Worm (Caenorhabditis elegans): ENCODE results near the gene W03F9.1.

The W03F9.1 gene

DNA sequence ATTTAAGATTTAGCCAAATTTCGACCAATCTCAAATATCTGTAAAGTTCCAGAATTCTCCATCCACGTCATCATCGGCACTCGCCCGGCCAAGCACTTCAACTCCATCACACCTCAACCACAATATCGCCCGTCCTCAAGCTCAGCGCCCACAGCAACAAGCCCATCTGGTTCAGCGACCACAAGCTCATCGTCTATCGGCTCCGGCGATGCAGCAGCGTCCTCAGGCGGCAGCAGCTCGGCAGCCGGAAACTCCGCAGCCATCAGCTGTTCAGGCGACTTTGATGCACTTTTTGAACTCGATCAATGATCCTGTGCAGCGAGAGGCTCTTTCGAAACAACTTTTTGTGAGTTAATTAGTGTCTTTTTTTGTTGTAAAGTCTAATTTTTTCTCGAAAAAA lies 9.2 kb downstream of the W03F9.1 start:
- no peak for TF ChIP-seq nhr-23 (tag; optimal IDR thresholded peaks at IDR 0.05)
- TF ChIP-seq ceh-82 (tag; optimal IDR thresholded peaks at IDR 0.05): no peak
- TF ChIP-seq mdl-1 (tag; optimal IDR thresholded peaks at IDR 0.05): no peak
- no peak for TF ChIP-seq ceh-16 (tag; optimal IDR thresholded peaks at IDR 0.05)
- no peak for TF ChIP-seq alr-1 (tag; optimal IDR thresholded peaks at IDR 0.05)
- peak; percentile 17 for TF ChIP-seq Y55F3AM.14 (GFP tag; optimal IDR thresholded peaks at IDR 0.05)

DNA sequence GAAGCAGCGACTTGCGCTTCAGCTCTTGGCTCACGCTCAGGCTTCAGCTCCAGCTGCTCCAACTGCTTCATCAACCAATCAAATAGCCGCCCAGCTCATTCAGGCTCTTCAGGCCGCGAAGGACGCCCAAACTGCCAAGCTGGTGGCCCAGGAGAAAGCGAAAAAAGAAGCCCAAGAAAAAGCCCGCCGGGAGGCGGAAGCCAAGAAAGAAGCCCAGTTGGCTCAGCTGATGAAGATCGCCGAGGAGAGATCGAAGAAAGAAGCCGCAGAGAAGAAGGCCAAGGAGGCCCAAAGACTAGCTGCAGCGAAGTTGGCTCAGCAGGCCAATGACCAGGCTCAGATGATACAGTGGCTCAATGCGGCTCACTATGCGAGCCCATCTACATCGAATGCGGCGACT lies 10.3 kb downstream of the W03F9.1 start:
- no peak for TF ChIP-seq ceh-82 (tag; optimal IDR thresholded peaks at IDR 0.05)
- no peak for TF ChIP-seq dmd-4 (tag; optimal IDR thresholded peaks at IDR 0.05)
- no peak for TF ChIP-seq nhr-129 (tag; optimal IDR thresholded peaks at IDR 0.05)
- no peak for TF ChIP-seq sem-4 (tag; optimal IDR thresholded peaks at IDR 0.05)
- no peak for TF ChIP-seq nhr-10 (tag; optimal IDR thresholded peaks at IDR 0.05)

DNA sequence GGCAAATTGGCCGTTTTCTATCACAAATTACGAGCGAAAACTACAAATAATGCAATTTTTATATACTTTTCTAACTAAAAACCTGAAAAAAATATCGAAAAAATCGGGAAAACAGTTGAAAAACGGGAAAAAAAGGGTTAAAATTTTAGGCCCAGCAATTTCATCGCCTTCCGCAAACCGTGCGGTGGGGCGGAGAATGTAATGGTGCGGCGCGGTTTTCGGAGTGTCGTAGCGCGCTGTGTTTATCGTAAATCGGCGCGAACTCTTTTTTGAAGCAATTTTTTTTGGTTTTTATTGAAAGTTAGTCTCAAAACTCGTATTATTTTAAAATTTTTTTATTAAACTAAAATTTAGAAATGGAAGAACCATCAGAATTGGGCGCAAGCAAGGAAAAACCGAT lies 22.0 kb downstream of the W03F9.1 start, which contains the start of gene picd-1:
picd-1 (plus strand) TSS at position 352 of the 400 bp plus-strand sequence.
- TF ChIP-seq aly-2 (tag; optimal IDR thresholded peaks at IDR 0.05): no peak
- TF ChIP-seq peb-1 (tag; optimal IDR thresholded peaks at IDR 0.05): no peak
- TF ChIP-seq C34F6.9 (tag; optimal IDR thresholded peaks at IDR 0.05): peak; percentile 67
- TF ChIP-seq ZK546.5 (tag; optimal IDR thresholded peaks at IDR 0.05): no peak
- peak; percentile 83 for TF ChIP-seq lin-13 (GFP tag; optimal IDR thresholded peaks at IDR 0.05)
- peak; percentile 79 for TF ChIP-seq gmeb-1 (tag; optimal IDR thresholded peaks at IDR 0.05)
- TF ChIP-seq lin-11 (tag; optimal IDR thresholded peaks at IDR 0.05): peak; percentile 90
- peak; percentile 92 for TF ChIP-seq unc-55 (GFP tag; optimal IDR thresholded peaks at IDR 0.05)
- TF ChIP-seq sma-3 (GFP tag; optimal IDR thresholded peaks at IDR 0.05): peak; percentile 78
- peak; percentile 70 for TF ChIP-seq nhr-129 (tag; optimal IDR thresholded peaks at IDR 0.05)
- TF ChIP-seq ztf-1 (GFP tag; conservative IDR thresholded peaks at IDR 0.05): no peak
- TF ChIP-seq sem-4 (tag; optimal IDR thresholded peaks at IDR 0.05): peak; percentile 42
- TF ChIP-seq unc-62 (GFP tag; optimal IDR thresholded peaks at IDR 0.05): no peak
- TF ChIP-seq lsy-2 (tag; optimal IDR thresholded peaks at IDR 0.05): peak in 1 of 2 experiments; percentile 84
- peak; percentile 51 for TF ChIP-seq fos-1 (tag; optimal IDR thresholded peaks at IDR 0.05)
- peak; percentile 57 for TF ChIP-seq snpc-4 (tag; optimal IDR thresholded peaks at IDR 0.05)
- TF ChIP-seq nhr-21 (tag; optimal IDR thresholded peaks at IDR 0.05): peak; percentile 61
- peak; percentile 66 for TF ChIP-seq R02D3.7 (tag; optimal IDR thresholded peaks at IDR 0.05)
- TF ChIP-seq lin-39 (tag; optimal IDR thresholded peaks at IDR 0.05): no peak
- TF ChIP-seq crh-2 (tag; optimal IDR thresholded peaks at IDR 0.05): peak; percentile 74
- TF ChIP-seq ztf-4 (tag; optimal IDR thresholded peaks at IDR 0.05): peak; percentile 33
- no peak for TF ChIP-seq skn-1 (tag; optimal IDR thresholded peaks at IDR 0.05)
- TF ChIP-seq nhr-25 (tag; optimal IDR thresholded peaks at IDR 0.05): peak; percentile 67
- peak; percentile 0 for TF ChIP-seq ama-1 (optimal IDR thresholded peaks at IDR 0.05)
- no peak for TF ChIP-seq unc-39 (tag; optimal IDR thresholded peaks at IDR 0.05)

DNA sequence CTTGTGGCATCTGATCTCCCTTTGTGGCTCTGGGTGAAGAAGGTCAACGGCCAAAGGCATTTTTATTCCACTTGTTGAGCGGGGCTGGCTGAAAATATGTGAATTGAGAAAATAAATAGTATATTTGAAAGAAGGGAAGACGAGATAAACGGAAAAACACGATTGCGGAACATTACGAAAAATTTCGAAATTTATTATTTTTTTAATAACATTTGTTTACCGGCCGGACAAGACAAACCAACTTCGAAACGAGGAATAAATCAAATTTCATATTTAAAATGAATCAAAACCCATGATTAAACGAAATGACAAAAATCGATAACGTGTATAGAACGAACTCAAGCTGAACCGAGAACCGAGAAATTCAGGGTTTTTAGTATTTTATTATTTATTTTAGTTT lies 22.5 kb downstream of the W03F9.1 start, which contains the start of gene rps-27:
rps-27 (minus strand) TSS at position 101 of the 400 bp plus-strand sequence.
- TF ChIP-seq nhr-21 (tag; optimal IDR thresholded peaks at IDR 0.05) (no peak), lin-39 (tag; optimal IDR thresholded peaks at IDR 0.05) (no peak), peb-1 (tag; optimal IDR thresholded peaks at IDR 0.05) (no peak), nhr-23 (tag; optimal IDR thresholded peaks at IDR 0.05) (no peak), fos-1 (tag; optimal IDR thresholded peaks at IDR 0.05) (no peak)

DNA sequence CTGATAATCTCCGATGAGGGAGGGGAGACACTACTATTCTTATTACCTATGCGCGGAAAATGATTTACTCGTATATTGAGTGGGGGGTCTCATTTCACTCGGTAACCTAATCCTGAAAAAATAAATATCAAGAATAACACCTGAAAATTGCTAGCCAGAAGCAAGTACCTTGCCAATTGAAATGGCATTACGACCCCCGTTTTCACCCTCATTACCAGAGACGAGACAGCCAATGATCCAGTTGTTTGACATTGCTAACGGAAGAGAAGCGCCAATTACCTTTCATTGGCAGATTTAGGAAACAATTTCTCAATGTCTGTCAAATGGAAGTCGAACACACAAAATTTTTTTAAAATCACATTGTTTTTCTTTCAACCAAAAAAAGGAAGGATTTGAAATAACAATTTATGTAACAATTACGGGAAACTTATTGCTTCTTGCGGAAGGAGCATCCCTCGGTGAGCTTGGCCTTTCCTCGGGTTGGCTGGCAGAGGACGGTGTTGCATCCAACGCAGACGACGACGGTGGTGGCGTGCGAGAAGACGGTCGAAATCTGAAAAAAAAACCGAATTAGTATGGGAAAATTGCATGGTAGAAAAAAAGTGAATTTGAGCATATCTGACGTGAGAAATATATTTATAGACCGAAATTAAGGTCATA lies 23.3 kb downstream of the W03F9.1 start:
- no peak for TF ChIP-seq unc-62 (GFP tag; optimal IDR thresholded peaks at IDR 0.05)
- no peak for TF ChIP-seq Y55F3AM.14 (GFP tag; optimal IDR thresholded peaks at IDR 0.05)
- no peak for TF ChIP-seq dmd-4 (tag; optimal IDR thresholded peaks at IDR 0.05)
- no peak for TF ChIP-seq egl-27 (tag; optimal IDR thresholded peaks at IDR 0.05)

Data from whole organism, L2 larva.